Fruit fly (Drosophila melanogaster) whole organism: ENCODE results near the gene CG9386.

ENCODE experiments used
- CG8478 ChIP-seq: fragments of >200 bp; optimal IDR thresholded peaks from 2 replicates; lab custom pipeline; 2018; ENCODE audit warnings: inconsistent platforms
- Dll ChIP-seq: fragments of >200 bp; optimal IDR thresholded peaks from 2 replicates; lab custom pipeline; 2017
- EcR ChIP-seq, 2 experiments: fragments of >200 bp; optimal IDR thresholded peaks; 2 replicates each; lab custom pipeline; 2017; ENCODE audit warnings: missing biosample characterization in 2 of 2, missing genetic modification characterization in 2 of 2, missing genetic modification reagents in 2 of 2
- pan ChIP-seq: fragments of >200 bp; optimal IDR thresholded peaks from 2 replicates; lab custom pipeline; 2017
- psq ChIP-seq: fragments of >200 bp; optimal IDR thresholded peaks from 2 replicates; lab custom pipeline; 2017
- usp ChIP-seq: fragments of >200 bp; optimal IDR thresholded peaks from 2 replicates; lab custom pipeline; 2017; ENCODE audit warnings: missing biosample characterization, missing genetic modification characterization, mixed read lengths

- no peak for TF ChIP-seq psq
- no peak for TF ChIP-seq EcR (GFP tag; optimal IDR thresholded peaks at IDR 0.05; lab: Kevin White, UChicago)
- no peak for TF ChIP-seq usp (GFP tag; lab: Kevin White, UChicago)
- no peak for TF ChIP-seq Dll (lab: Kevin White, UChicago)
- no peak for TF ChIP-seq pan
- no peak for TF ChIP-seq CG8478
Measured at dm6 chr3R:9527907-9528842, 27.0 kb downstream of the CG9386 start.
